Fruit fly (Drosophila melanogaster): ENCODE data around the gene CG6678.

The CG6678 gene

DNA sequence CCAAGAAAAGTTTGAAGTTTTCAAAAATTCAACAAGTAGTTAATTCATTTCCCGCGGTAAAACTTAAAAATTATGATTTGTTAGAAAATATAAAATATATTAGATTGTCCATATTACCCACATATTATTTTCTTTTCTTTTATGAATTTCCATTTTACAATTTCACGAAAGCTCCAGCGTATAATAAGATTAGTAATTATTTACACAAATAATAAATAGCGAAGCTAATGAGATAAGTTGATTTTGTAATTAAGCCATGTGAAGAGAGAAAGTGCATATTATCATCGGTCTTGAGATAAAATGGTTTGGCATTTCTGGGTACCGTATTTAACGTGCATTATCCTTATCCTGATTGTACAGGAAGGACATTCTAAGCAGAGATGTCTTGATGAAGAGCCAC is 24.7 kb downstream of the CG6678 start, which contains the start of gene Qsox3:
TSS of gene Qsox3 (plus strand) at position 301 of the 400 bp plus-strand sequence.
- no peak for TF ChIP-seq CG17806 (tag; optimal IDR thresholded peaks at IDR 0.05)
- TF ChIP-seq CG34367 (tag; optimal IDR thresholded peaks at IDR 0.05): no peak
- no peak for TF ChIP-seq CG9948 (tag; optimal IDR thresholded peaks at IDR 0.05)
- no peak for TF ChIP-seq D1 (tag; optimal IDR thresholded peaks at IDR 0.05)
- TF ChIP-seq CG10348 (GFP tag; IDR thresholded peaks at IDR 0.05): no peak
- no peak for TF ChIP-seq Snoo (tag; optimal IDR thresholded peaks at IDR 0.05)
- no peak for TF ChIP-seq CG4496 (GFP tag; IDR thresholded peaks at IDR 0.05)
- TF ChIP-seq CG32121 (GFP tag; IDR thresholded peaks at IDR 0.05): no peak
- TF ChIP-seq CG8301 (tag; optimal IDR thresholded peaks at IDR 0.05): no peak

dm6 chr3R:21913447-21913846 is 26.6 kb downstream of the CG6678 start, which contains the start of gene Qsox2:
Gene Qsox2 (plus strand): TSS chr3R:21913747.
- TF ChIP-seq Snoo (tag; optimal IDR thresholded peaks at IDR 0.05) (no peak), CG34367 (tag; optimal IDR thresholded peaks at IDR 0.05) (no peak), CG15710 (tag; optimal IDR thresholded peaks at IDR 0.05) (no peak), CG17806 (tag; optimal IDR thresholded peaks at IDR 0.05) (no peak), CG9948 (tag; optimal IDR thresholded peaks at IDR 0.05) (no peak), fd96Ca (GFP tag; IDR thresholded peaks at IDR 0.05) (no peak), CG10348 (GFP tag; IDR thresholded peaks at IDR 0.05) (no peak), Ets98B (GFP tag; IDR thresholded peaks at IDR 0.05) (no peak), CG14655 (GFP tag; optimal IDR thresholded peaks at IDR 0.05) (no peak), gl (tag; optimal IDR thresholded peaks at IDR 0.05) (no peak), rn (GFP tag; IDR thresholded peaks at IDR 0.05) (no peak), Pif1B (GFP tag; optimal IDR thresholded peaks at IDR 0.05) (no peak)

DNA sequence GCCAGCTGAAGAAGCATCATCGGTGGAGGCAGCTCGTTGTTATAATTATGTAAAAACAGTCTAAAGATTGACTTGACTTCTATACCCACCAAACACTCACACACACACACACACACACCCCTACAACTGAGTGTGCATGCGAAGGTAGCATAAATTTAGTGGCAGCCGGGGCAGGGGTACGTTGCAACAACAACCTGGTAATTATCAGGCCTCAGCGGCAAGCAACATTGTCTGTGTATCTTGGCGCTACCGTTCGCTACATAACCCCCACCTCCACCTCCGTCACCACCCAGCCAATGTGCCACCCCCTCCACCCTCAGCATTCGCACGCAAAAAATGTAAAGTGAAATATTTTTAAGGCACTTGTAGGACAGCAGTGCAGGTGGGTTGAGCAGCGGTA is 30.2 kb downstream of the CG6678 start:
- TF ChIP-seq EcR (GFP tag; optimal IDR thresholded peaks at IDR 0.05) (no peak), CG13204 (GFP tag; optimal IDR thresholded peaks at IDR 0.05) (no peak), Snoo (tag; optimal IDR thresholded peaks at IDR 0.05) (no peak), Pif1B (GFP tag; optimal IDR thresholded peaks at IDR 0.05) (no peak), CG9948 (tag; optimal IDR thresholded peaks at IDR 0.05) (no peak), CG8159 (tag; optimal IDR thresholded peaks at IDR 0.05) (no peak), CG17806 (tag; optimal IDR thresholded peaks at IDR 0.05) (no peak), CG14655 (GFP tag; optimal IDR thresholded peaks at IDR 0.05) (no peak), rn (GFP tag; IDR thresholded peaks at IDR 0.05) (no peak), gl (tag; optimal IDR thresholded peaks at IDR 0.05) (no peak), D1 (tag; optimal IDR thresholded peaks at IDR 0.05) (no peak), Ets98B (GFP tag; IDR thresholded peaks at IDR 0.05) (no peak), CG8301 (tag; optimal IDR thresholded peaks at IDR 0.05) (no peak)

dm6 chr3R:21920495-21920894 is 33.7 kb downstream of the CG6678 start:
- TF ChIP-seq EcR (GFP tag; optimal IDR thresholded peaks at IDR 0.05): no peak
- TF ChIP-seq CG13204 (GFP tag; optimal IDR thresholded peaks at IDR 0.05): no peak
- no peak for TF ChIP-seq CG12605 (GFP tag; IDR thresholded peaks at IDR 0.05)
- no peak for TF ChIP-seq CG8159 (tag; optimal IDR thresholded peaks at IDR 0.05)
- 0 out of 2 replicates have a peak, but pooled peaks have one; percentile 28 for TF ChIP-seq Ets98B (GFP tag; IDR thresholded peaks at IDR 0.05)
- TF ChIP-seq CG17806 (tag; optimal IDR thresholded peaks at IDR 0.05): peak; percentile 21
- TF ChIP-seq Pif1B (GFP tag; optimal IDR thresholded peaks at IDR 0.05): no peak
- TF ChIP-seq Pif1A (GFP tag; optimal IDR thresholded peaks at IDR 0.05): no peak
- TF ChIP-seq D1 (tag; optimal IDR thresholded peaks at IDR 0.05): no peak
- TF ChIP-seq CG15710 (tag; optimal IDR thresholded peaks at IDR 0.05): no peak
- TF ChIP-seq fd96Ca (GFP tag; IDR thresholded peaks at IDR 0.05): no peak
- no peak for TF ChIP-seq gl (tag; optimal IDR thresholded peaks at IDR 0.05)
- no peak for TF ChIP-seq rn (GFP tag; IDR thresholded peaks at IDR 0.05)
- peak; percentile 57 for TF ChIP-seq CG8301 (tag; optimal IDR thresholded peaks at IDR 0.05)
- TF ChIP-seq Snoo (tag; optimal IDR thresholded peaks at IDR 0.05): no peak
- peak; percentile 66 for TF ChIP-seq CG14655 (GFP tag; optimal IDR thresholded peaks at IDR 0.05)
- TF ChIP-seq CG9948 (tag; optimal IDR thresholded peaks at IDR 0.05): peak; percentile 15
- no peak for TF ChIP-seq CG32121 (GFP tag; IDR thresholded peaks at IDR 0.05)
- no peak for TF ChIP-seq CG10348 (GFP tag; IDR thresholded peaks at IDR 0.05)
- TF ChIP-seq CG34367 (tag; optimal IDR thresholded peaks at IDR 0.05): no peak
- peak; percentile 63; the same call in 2 of the 3 replicates for TF ChIP-seq CG4496 (GFP tag; IDR thresholded peaks at IDR 0.05)

- TF ChIP-seq EcR (GFP tag; optimal IDR thresholded peaks at IDR 0.05) (peak; percentile 93), D1 (tag; optimal IDR thresholded peaks at IDR 0.05) (peak; percentile 44), CG17806 (tag; optimal IDR thresholded peaks at IDR 0.05) (peak; percentile 70), Pif1A (GFP tag; optimal IDR thresholded peaks at IDR 0.05) (peak; percentile 64), CG9948 (tag; optimal IDR thresholded peaks at IDR 0.05) (peak; percentile 84), fd96Ca (GFP tag; IDR thresholded peaks at IDR 0.05) (no peak), CG13204 (GFP tag; optimal IDR thresholded peaks at IDR 0.05) (no peak), CG10348 (GFP tag; IDR thresholded peaks at IDR 0.05) (no peak), CG32121 (GFP tag; IDR thresholded peaks at IDR 0.05) (peak; percentile 39; the same call in 1 of the 2 replicates), Ets98B (GFP tag; IDR thresholded peaks at IDR 0.05) (no peak), CG12605 (GFP tag; IDR thresholded peaks at IDR 0.05) (no peak), CG4496 (GFP tag; IDR thresholded peaks at IDR 0.05) (0 out of 3 replicates have a peak, but pooled peaks have one; percentile 43), Snoo (tag; optimal IDR thresholded peaks at IDR 0.05) (peak; percentile 60), CG8301 (tag; optimal IDR thresholded peaks at IDR 0.05) (peak; percentile 46), CG8159 (tag; optimal IDR thresholded peaks at IDR 0.05) (peak; percentile 90), rn (GFP tag; IDR thresholded peaks at IDR 0.05) (no peak), CG34367 (tag; optimal IDR thresholded peaks at IDR 0.05) (peak; percentile 71), gl (tag; optimal IDR thresholded peaks at IDR 0.05) (no peak), CG14655 (GFP tag; optimal IDR thresholded peaks at IDR 0.05) (peak; percentile 76), CG15710 (tag; optimal IDR thresholded peaks at IDR 0.05) (peak; percentile 82), Pif1B (GFP tag; optimal IDR thresholded peaks at IDR 0.05) (peak; percentile 51)
These were observed 34.8 kb downstream of the CG6678 start for dm6 chr3R:21921363-21922208.

Measured in whole organism, pupa.